Fruit fly (Drosophila melanogaster) whole organism, embryonic: ENCODE measurements around the gene ppk20.

Experiments used
- BtbVII ChIP-seq: fragments of 200-800 bp; sonication (Bioruptor generic); optimal IDR thresholded peaks from 3 replicates; lab custom pipeline; 2017; ENCODE audit warnings: missing biosample characterization, mild to moderate bottlenecking, missing genetic modification characterization
- CG14667 ChIP-seq: fragments of 200-800 bp; sonication (Bioruptor generic); IDR thresholded peaks from 2 replicates; pipeline ENCODE4 v1.3.6; 2022; ENCODE audit warnings: missing biosample characterization, missing genetic modification characterization
- CG15073 ChIP-seq: fragments of 200-800 bp; sonication (Bioruptor generic); optimal IDR thresholded peaks from 2 replicates; lab custom pipeline; 2016; ENCODE audit warnings: missing biosample characterization, missing genetic modification characterization
- CG15514 ChIP-seq: fragments of 200-800 bp; sonication (Bioruptor generic); optimal IDR thresholded peaks from 3 replicates; lab custom pipeline; 2017; ENCODE audit warnings: missing biosample characterization, missing genetic modification characterization, mild to moderate bottlenecking, moderate library complexity, missing genetic modification reagents
- CG18599 ChIP-seq: fragments of 200-800 bp; sonication (Bioruptor generic); optimal IDR thresholded peaks from 3 replicates; lab custom pipeline; 2017; ENCODE audit warnings: missing biosample characterization, missing genetic modification characterization, mild to moderate bottlenecking, moderate library complexity, missing genetic modification reagents
- CG2116 ChIP-seq: fragments of 200-800 bp; sonication (Bioruptor generic); optimal IDR thresholded peaks from 3 replicates; lab custom pipeline; 2018; ENCODE audit warnings: missing biosample characterization, mild to moderate bottlenecking, missing genetic modification characterization
- CG2199 ChIP-seq: fragments of 200-800 bp; sonication (Bioruptor generic); IDR thresholded peaks from 3 replicates; pipeline ENCODE4 v1.3.6; 2022; ENCODE audit warnings: missing biosample characterization, missing genetic modification characterization
- CG2202 ChIP-seq: fragments of 200-800 bp; sonication (Bioruptor generic); optimal IDR thresholded peaks from 2 replicates; lab custom pipeline; 2018; ENCODE audit warnings: missing biosample characterization, mild to moderate bottlenecking, missing genetic modification characterization
- CG3995 ChIP-seq: fragments of 200-800 bp; sonication (Bioruptor generic); optimal IDR thresholded peaks from 3 replicates; lab custom pipeline; 2016; ENCODE audit warnings: missing biosample characterization, missing genetic modification characterization
- CG4282 ChIP-seq: fragments of 200-800 bp; sonication (Bioruptor generic); optimal IDR thresholded peaks from 2 replicates; lab custom pipeline; 2016; ENCODE audit warnings: missing biosample characterization, missing genetic modification characterization
- CG6689 ChIP-seq: fragments of 200-800 bp; sonication (Bioruptor generic); IDR thresholded peaks from 2 replicates; pipeline ENCODE4 v1.3.6; 2022; ENCODE audit warnings: missing biosample characterization, missing genetic modification characterization
- CG7556 ChIP-seq: fragments of 200-800 bp; sonication (Bioruptor generic); optimal IDR thresholded peaks from 2 replicates; lab custom pipeline; 2017; ENCODE audit warnings: missing biosample characterization, mild to moderate bottlenecking, missing genetic modification characterization
- CG7786 ChIP-seq: fragments of 200-800 bp; sonication (Bioruptor generic); optimal IDR thresholded peaks from 2 replicates; lab custom pipeline; 2016; ENCODE audit warnings: missing biosample characterization, missing genetic modification characterization
- CG8388 ChIP-seq: fragments of 200-800 bp; sonication (Bioruptor generic); optimal IDR thresholded peaks from 2 replicates; lab custom pipeline; 2019; ENCODE audit warnings: missing biosample characterization, mild to moderate bottlenecking, missing genetic modification characterization, moderate library complexity
- CG9437 ChIP-seq: fragments of 200-800 bp; sonication (Bioruptor generic); optimal IDR thresholded peaks from 2 replicates; lab custom pipeline; 2018; ENCODE audit warnings: missing biosample characterization, mild to moderate bottlenecking, missing genetic modification characterization
- CG9797 ChIP-seq: fragments of 200-800 bp; sonication (Bioruptor generic); optimal IDR thresholded peaks from 3 replicates; lab custom pipeline; 2018; ENCODE audit warnings: missing biosample characterization, mild to moderate bottlenecking, missing genetic modification characterization
- D19B ChIP-seq: fragments of 200-800 bp; sonication (Bioruptor generic); optimal IDR thresholded peaks from 2 replicates; lab custom pipeline; 2017; ENCODE audit warnings: missing biosample characterization, mild to moderate bottlenecking, missing genetic modification characterization
- Dll ChIP-seq: fragments of 200-800 bp; sonication (Bioruptor generic); IDR thresholded peaks from 4 replicates; pipeline ENCODE4 v1.3.6; 2022; ENCODE audit warnings: missing biosample characterization, missing genetic modification characterization; ENCODE audit not compliant: partially characterized antibody
- Ets97D ChIP-seq: fragments of 200-800 bp; sonication (Bioruptor generic); optimal IDR thresholded peaks from 3 replicates; lab custom pipeline; 2016; ENCODE audit warnings: missing biosample characterization, missing genetic modification characterization
- Hr3 ChIP-seq: fragments of 200-800 bp; sonication (Bioruptor generic); optimal IDR thresholded peaks from 3 replicates; lab custom pipeline; 2016; ENCODE audit warnings: missing biosample characterization, missing genetic modification characterization
- Hr78 ChIP-seq, 2 experiments: fragments of 200-800 bp in 1 of 2; fragments of >200 bp in 1 of 2; sonication (Bioruptor generic) in 1 of 2; optimal IDR thresholded peaks; 2 replicates each; lab custom pipeline; 2017 to 2019; ENCODE audit warnings: missing biosample characterization in 2 of 2, missing genetic modification characterization in 2 of 2, mild to moderate bottlenecking in 1 of 2, moderate library complexity in 1 of 2
- Jarid2 ChIP-seq: fragments of 200-800 bp; sonication (Bioruptor generic); optimal IDR thresholded peaks from 3 replicates; lab custom pipeline; 2017; ENCODE audit warnings: mild to moderate bottlenecking, missing biosample characterization, missing genetic modification reagents, missing genetic modification characterization
- MBD-R2 ChIP-seq: fragments of 200-800 bp; sonication (Bioruptor generic); IDR thresholded peaks from 2 replicates; pipeline ENCODE4 v1.3.6; 2022; ENCODE audit warnings: missing biosample characterization, missing genetic modification characterization
- Mrtf ChIP-seq: fragments of 200-800 bp; sonication (Bioruptor generic); IDR thresholded peaks from 3 replicates; pipeline ENCODE4 v1.3.6; 2022; ENCODE audit warnings: missing biosample characterization, missing genetic modification characterization
- NFAT ChIP-seq: fragments of 200-800 bp; sonication (Bioruptor generic); IDR thresholded peaks from 2 replicates; pipeline ENCODE4 v1.3.6; 2022; ENCODE audit warnings: missing biosample characterization, missing genetic modification characterization
- Rfx ChIP-seq: fragments of 200-800 bp; sonication (Bioruptor generic); IDR thresholded peaks from 2 replicates; pipeline ENCODE4 v1.3.6; 2022; ENCODE audit warnings: missing biosample characterization, missing genetic modification characterization
- Sry-δ ChIP-seq: fragments of 200-800 bp; sonication (Bioruptor generic); optimal IDR thresholded peaks from 2 replicates; lab custom pipeline; 2016; ENCODE audit warnings: missing biosample characterization, missing genetic modification characterization
- Trl ChIP-seq, 3 experiments: fragments of >200 bp in 2 of 3; fragments of 200-800 bp in 1 of 3; sonication (Bioruptor generic) in 1 of 3; optimal IDR thresholded peaks; 2 replicates in 1 of 3; 3 replicates in 2 of 3; lab custom pipeline; 2016 to 2017; ENCODE audit warnings: missing biosample characterization in 1 of 3, missing genetic modification characterization in 1 of 3
- Xbp1 ChIP-seq: fragments of 200-800 bp; sonication (Bioruptor generic); optimal IDR thresholded peaks from 3 replicates; lab custom pipeline; 2016; ENCODE audit warnings: missing biosample characterization, mild to moderate bottlenecking, missing genetic modification characterization
- az2 ChIP-seq: fragments of 200-800 bp; sonication (Bioruptor generic); optimal IDR thresholded peaks from 3 replicates; lab custom pipeline; 2016; ENCODE audit warnings: missing biosample characterization, missing genetic modification characterization
- btn ChIP-seq: fragments of 200-800 bp; sonication (Bioruptor generic); optimal IDR thresholded peaks from 2 replicates; lab custom pipeline; 2016; ENCODE audit warnings: missing biosample characterization, missing genetic modification characterization
- caup ChIP-seq: fragments of 200-800 bp; sonication (Bioruptor generic); optimal IDR thresholded peaks from 3 replicates; lab custom pipeline; 2017; ENCODE audit warnings: missing biosample characterization, mild to moderate bottlenecking, missing genetic modification characterization, moderate library complexity; ENCODE audit not compliant: severe bottlenecking
- crc ChIP-seq: fragments of 200-800 bp; sonication (Bioruptor generic); optimal IDR thresholded peaks from 2 replicates; lab custom pipeline; 2016; ENCODE audit warnings: missing biosample characterization, missing genetic modification characterization
- crol ChIP-seq: fragments of 200-800 bp; sonication (Bioruptor generic); IDR thresholded peaks from 2 replicates; pipeline ENCODE4 v1.3.6; 2022; ENCODE audit warnings: missing biosample characterization, missing genetic modification characterization
- crp ChIP-seq, 2 experiments: fragments of 200-800 bp; sonication (Bioruptor generic); optimal IDR thresholded peaks; 2 replicates in 1 of 2; 3 replicates in 1 of 2; lab custom pipeline; 2017; ENCODE audit warnings: missing biosample characterization in 2 of 2, missing genetic modification characterization in 2 of 2, mild to moderate bottlenecking in 1 of 2, moderate library complexity in 1 of 2
- disco-r ChIP-seq: fragments of 200-800 bp; sonication (Bioruptor generic); optimal IDR thresholded peaks from 2 replicates; lab custom pipeline; 2016; ENCODE audit warnings: missing biosample characterization, missing genetic modification characterization
- dmrt11E ChIP-seq: fragments of 200-800 bp; sonication (Bioruptor generic); optimal IDR thresholded peaks from 3 replicates; lab custom pipeline; 2018; ENCODE audit warnings: missing biosample characterization, mild to moderate bottlenecking, missing genetic modification characterization, moderate library complexity
- en ChIP-seq: fragments of 200-800 bp; sonication (Bioruptor generic); optimal IDR thresholded peaks from 2 replicates; lab custom pipeline; 2016; ENCODE audit warnings: missing biosample characterization, missing genetic modification characterization
- exex ChIP-seq: fragments of 200-800 bp; sonication (Bioruptor generic); optimal IDR thresholded peaks from 4 replicates; lab custom pipeline; 2018; ENCODE audit warnings: missing biosample characterization, mild to moderate bottlenecking, missing genetic modification characterization, moderate library complexity
- gsb-n ChIP-seq: fragments of 200-800 bp; sonication (Bioruptor generic); optimal IDR thresholded peaks from 3 replicates; lab custom pipeline; 2018; ENCODE audit warnings: missing biosample characterization, mild to moderate bottlenecking, missing genetic modification characterization
- ham ChIP-seq: fragments of 200-800 bp; sonication (Bioruptor generic); IDR thresholded peaks from 2 replicates; pipeline ENCODE4 v1.3.6; 2022; ENCODE audit warnings: missing biosample characterization, missing genetic modification characterization
- kni ChIP-seq: fragments of 200-800 bp; sonication (Bioruptor generic); optimal IDR thresholded peaks from 3 replicates; lab custom pipeline; 2017; ENCODE audit warnings: mild to moderate bottlenecking, missing biosample characterization, missing genetic modification reagents, missing genetic modification characterization
- nau ChIP-seq: fragments of 200-800 bp; sonication (Bioruptor generic); optimal IDR thresholded peaks from 3 replicates; lab custom pipeline; 2017; ENCODE audit warnings: missing biosample characterization, mild to moderate bottlenecking, missing genetic modification characterization, missing genetic modification reagents
- prd ChIP-seq, 3 experiments: fragments of >200 bp in 2 of 3; fragments of 200-800 bp in 1 of 3; sonication (Bioruptor generic) in 1 of 3; optimal IDR thresholded peaks in 2 of 3; IDR thresholded peaks in 1 of 3; 2 replicates in 2 of 3; 3 replicates in 1 of 3; pipeline versions ENCODE4 v1.3.6 to Lab custom; 2017 to 2022; ENCODE audit warnings: missing biosample characterization in 1 of 3, missing genetic modification characterization in 1 of 3
- repo ChIP-seq: fragments of 200-800 bp; sonication (Bioruptor generic); optimal IDR thresholded peaks from 2 replicates; lab custom pipeline; 2016; ENCODE audit warnings: missing biosample characterization, missing genetic modification characterization
- ro ChIP-seq: fragments of 200-800 bp; sonication (Bioruptor generic); IDR thresholded peaks from 2 replicates; pipeline ENCODE4 v1.3.6; 2022; ENCODE audit warnings: missing biosample characterization, missing genetic modification characterization
- seq ChIP-seq: fragments of 200-800 bp; sonication (Bioruptor generic); IDR thresholded peaks from 2 replicates; pipeline ENCODE4 v1.3.6; 2022; ENCODE audit warnings: missing biosample characterization, missing genetic modification characterization
- slou ChIP-seq: fragments of 200-800 bp; sonication (Bioruptor generic); optimal IDR thresholded peaks from 3 replicates; lab custom pipeline; 2016; ENCODE audit warnings: missing biosample characterization, missing genetic modification characterization
- tll ChIP-seq, 2 experiments: fragments of 200-800 bp in 1 of 2; fragments of >200 bp in 1 of 2; sonication (Bioruptor generic) in 1 of 2; optimal IDR thresholded peaks; 2 replicates each; lab custom pipeline; 2017 to 2019; ENCODE audit warnings: missing biosample characterization in 2 of 2, missing genetic modification characterization in 2 of 2, mild to moderate bottlenecking in 1 of 2, moderate library complexity in 1 of 2
- unpg ChIP-seq: fragments of 200-800 bp; sonication (Bioruptor generic); optimal IDR thresholded peaks from 3 replicates; lab custom pipeline; 2018; ENCODE audit warnings: missing biosample characterization, mild to moderate bottlenecking, missing genetic modification characterization, moderate library complexity

Gene ppk20

DNA sequence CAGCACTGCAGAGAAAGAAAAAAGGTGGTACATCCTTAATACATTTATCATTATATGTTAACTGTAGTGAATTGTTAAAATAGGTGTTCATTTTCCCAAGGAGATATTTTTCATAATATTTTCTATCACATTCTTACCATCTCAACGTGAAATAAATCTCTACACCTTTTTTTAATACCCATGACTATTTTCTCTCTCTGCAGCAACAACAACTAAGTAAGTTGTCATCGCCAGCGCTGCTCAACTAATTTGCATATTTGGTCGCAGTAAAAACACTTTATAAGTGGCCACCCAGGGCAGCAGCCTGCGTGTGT is 21.8 kb upstream of the ppk20 start (continued):
- no peak for TF ChIP-seq CG4282 (GFP tag; lab: Kevin White, UChicago)
- TF ChIP-seq az2 (GFP tag; lab: Kevin White, UChicago), result peak; percentile 41
- no peak for TF ChIP-seq ro (GFP tag; lab: Robert Waterston, UW)
- no peak for TF ChIP-seq tll (GFP tag; optimal IDR thresholded peaks at IDR 0.05; lab: Kevin White, UChicago)
- TF ChIP-seq Ets97D (GFP tag; lab: Kevin White, UChicago), result no peak
- TF ChIP-seq CG9797, result no peak
- TF ChIP-seq Jarid2 (GFP tag; lab: Kevin White, UChicago), result no peak
- TF ChIP-seq Sry-δ (GFP tag; lab: Kevin White, UChicago), result no peak
- peak; percentile 61 for TF ChIP-seq unpg (GFP tag; lab: Kevin White, UChicago)
- no peak for TF ChIP-seq crc (GFP tag; lab: Kevin White, UChicago)
- TF ChIP-seq gsb-n (tag; lab: Kevin White, UChicago), result peak; percentile 53
- no peak; the same call in 1 of the 2 replicates for TF ChIP-seq Rfx
- no peak for TF ChIP-seq Dll (GFP tag; lab: Robert Waterston, UW)
- peak; percentile 9 for TF ChIP-seq kni (GFP tag; lab: Kevin White, UChicago)
- peak; percentile 49 for TF ChIP-seq CG8388 (GFP tag; lab: Kevin White, UChicago)
- TF ChIP-seq CG18599 (GFP tag; lab: Kevin White, UChicago), result peak; percentile 22
- TF ChIP-seq CG6689 (GFP tag; lab: Robert Waterston, UW), result peak; percentile 29; the same call in 1 of the 2 replicates
- no peak for TF ChIP-seq CG2199 (GFP tag; lab: Robert Waterston, UW)
- TF ChIP-seq ham (GFP tag; lab: Robert Waterston, UW), result no peak
- peak; percentile 34 for TF ChIP-seq Hr3 (GFP tag; lab: Kevin White, UChicago)
- TF ChIP-seq CG15514 (GFP tag; lab: Kevin White, UChicago), result no peak
- TF ChIP-seq exex (tag; lab: Kevin White, UChicago), result no peak
- no peak for TF ChIP-seq nau (GFP tag; lab: Kevin White, UChicago)
- no peak for TF ChIP-seq CG2116 (GFP tag; lab: Kevin White, UChicago)
- no peak for TF ChIP-seq seq (GFP tag; lab: Robert Waterston, UW)
- peak; percentile 20 for TF ChIP-seq CG9437 (GFP tag; lab: Kevin White, UChicago)
- no peak for TF ChIP-seq prd (optimal IDR thresholded peaks at IDR 0.05; lab: Kevin White, UChicago)
- TF ChIP-seq prd (GFP tag; IDR thresholded peaks at IDR 0.05; lab: Robert Waterston, UW), result peak; percentile 36; the same call in 1 of the 3 replicates
- TF ChIP-seq NFAT, result no peak
- no peak for TF ChIP-seq disco-r (GFP tag; lab: Kevin White, UChicago)
- no peak for TF ChIP-seq Mrtf (GFP tag; lab: Robert Waterston, UW)
- no peak for TF ChIP-seq btn (GFP tag; lab: Kevin White, UChicago)
- peak; percentile 61 for TF ChIP-seq dmrt11E
- no peak for TF ChIP-seq caup (GFP tag; lab: Kevin White, UChicago)
- peak; percentile 37 for TF ChIP-seq Xbp1
- no peak for TF ChIP-seq Trl (optimal IDR thresholded peaks at IDR 0.05; lab: Kevin White, UChicago)
- no peak for TF ChIP-seq Trl (GFP tag; optimal IDR thresholded peaks at IDR 0.05; lab: Kevin White, UChicago)
- TF ChIP-seq crol, result no peak
- 0 out of 2 replicates have a peak, but pooled peaks have one; percentile 16 for TF ChIP-seq CG14667 (GFP tag; lab: Robert Waterston, UW)
- no peak for TF ChIP-seq slou (GFP tag; lab: Kevin White, UChicago)
- TF ChIP-seq CG7556 (GFP tag; lab: Kevin White, UChicago), result peak; percentile 46
- TF ChIP-seq CG7786 (GFP tag; lab: Kevin White, UChicago), result peak; percentile 20
- no peak for TF ChIP-seq D19B (GFP tag; lab: Kevin White, UChicago)
- TF ChIP-seq crp (GFP tag; optimal IDR thresholded peaks at IDR 0.05; lab: Kevin White, UChicago), result no peak
- no peak for TF ChIP-seq CG15073 (GFP tag; lab: Kevin White, UChicago)
- no peak for TF ChIP-seq repo (GFP tag; lab: Kevin White, UChicago)
- no peak for TF ChIP-seq CG3995 (GFP tag; lab: Kevin White, UChicago)
- no peak for TF ChIP-seq MBD-R2 (GFP tag; lab: Robert Waterston, UW)
- no peak for TF ChIP-seq Hr78 (GFP tag; optimal IDR thresholded peaks at IDR 0.05; lab: Kevin White, UChicago)
- TF ChIP-seq BtbVII, result no peak
- TF ChIP-seq en (GFP tag; lab: Kevin White, UChicago), result peak; percentile 16
- TF ChIP-seq CG2202 (tag; lab: Kevin White, UChicago), result peak; percentile 13
